Fruit fly (Drosophila melanogaster): Measurements from ENCODE around the gene CG4042.

Gene CG4042

dm6 chr3L:20730323-20731238, 40.7 kb downstream of the CG4042 start, which contains the start of gene CG13252 (continued):
- TF ChIP-seq Sry-δ (GFP tag; optimal IDR thresholded peaks at IDR 0.05) (no peak), corto (GFP tag; optimal IDR thresholded peaks at IDR 0.05) (no peak), scrt (GFP tag; optimal IDR thresholded peaks at IDR 0.05) (no peak), CG11695 (GFP tag; IDR thresholded peaks at IDR 0.05) (no peak), sug (tag; optimal IDR thresholded peaks at IDR 0.05) (peak; percentile 16), twi (tag; optimal IDR thresholded peaks at IDR 0.05) (no peak), Spps (tag; optimal IDR thresholded peaks at IDR 0.05) (no peak), slbo (GFP tag; IDR thresholded peaks at IDR 0.05) (no peak), stc (GFP tag; IDR thresholded peaks at IDR 0.05) (0 out of 2 replicates have a peak, but pooled peaks have one; percentile 21), CG8281 (tag; optimal IDR thresholded peaks at IDR 0.05) (peak; percentile 8), MTF-1 (GFP tag; optimal IDR thresholded peaks at IDR 0.05; ENCODE audit: borderline replicate concordance) (peak; percentile 29), CG16815 (GFP tag; optimal IDR thresholded peaks at IDR 0.05) (no peak), gfzf (GFP tag; optimal IDR thresholded peaks at IDR 0.05) (no peak), CG5245 (GFP tag; optimal IDR thresholded peaks at IDR 0.05) (no peak), mld (GFP tag; IDR thresholded peaks at IDR 0.05; ENCODE audit: partially characterized antibody) (no peak), CG4707 (GFP tag; optimal IDR thresholded peaks at IDR 0.05) (peak; percentile 40), bbx (GFP tag; IDR thresholded peaks at IDR 0.05; ENCODE audit: partially characterized antibody) (no peak; the same call in 1 of the 2 replicates), CG32532 (GFP tag; IDR thresholded peaks at IDR 0.05) (peak; percentile 34; the same call in 1 of the 2 replicates), sim (GFP tag; IDR thresholded peaks at IDR 0.05) (no peak), salm (tag; optimal IDR thresholded peaks at IDR 0.05) (no peak), CG2129 (GFP tag; IDR thresholded peaks at IDR 0.05; ENCODE audit: partially characterized antibody) (no peak), CG2712 (tag; optimal IDR thresholded peaks at IDR 0.05) (no peak), esg (GFP tag; conservative IDR thresholded peaks at IDR 0.05) (no peak), CG8089 (GFP tag; optimal IDR thresholded peaks at IDR 0.05) (no peak), chinmo (GFP tag; IDR thresholded peaks at IDR 0.05; ENCODE audit: partially characterized antibody) (peak; percentile 95; the same call in 3 of the 4 replicates), z (GFP tag; IDR thresholded peaks at IDR 0.05) (0 out of 3 replicates have a peak, but pooled peaks have one; percentile 54), nom (GFP tag; optimal IDR thresholded peaks at IDR 0.05) (no peak), HLHmδ (GFP tag; optimal IDR thresholded peaks at IDR 0.05) (peak; percentile 50), CG1529 (GFP tag; optimal IDR thresholded peaks at IDR 0.05) (no peak), B-H1 (GFP tag; IDR thresholded peaks at IDR 0.05) (no peak; the same call in 2 of the 3 replicates), HLH4C (GFP tag; IDR thresholded peaks at IDR 0.05; ENCODE audit: partially characterized antibody) (no peak), tin (GFP tag; optimal IDR thresholded peaks at IDR 0.05) (no peak), Eip74EF (GFP tag; optimal IDR thresholded peaks at IDR 0.05) (no peak), CG4424 (GFP tag; optimal IDR thresholded peaks at IDR 0.05) (no peak), gsb-n (tag; optimal IDR thresholded peaks at IDR 0.05) (no peak), NfI (GFP tag; optimal IDR thresholded peaks at IDR 0.05) (peak; percentile 21), E2f2 (GFP tag; IDR thresholded peaks at IDR 0.05) (no peak), onecut (GFP tag; IDR thresholded peaks at IDR 0.05) (no peak), bowl (GFP tag; IDR thresholded peaks at IDR 0.05) (no peak), CG3847 (GFP tag; IDR thresholded peaks at IDR 0.05) (peak; percentile 19; the same call in 1 of the 2 replicates), oc (tag; optimal IDR thresholded peaks at IDR 0.05) (peak; percentile 32), CG7786 (GFP tag; optimal IDR thresholded peaks at IDR 0.05) (no peak), CG2120 (GFP tag; optimal IDR thresholded peaks at IDR 0.05) (no peak), CG15011 (GFP tag; optimal IDR thresholded peaks at IDR 0.05) (no peak), CG10209 (GFP tag; optimal IDR thresholded peaks at IDR 0.05) (peak; percentile 20), phol (tag; optimal IDR thresholded peaks at IDR 0.05) (peak; percentile 20), B-H2 (GFP tag; optimal IDR thresholded peaks at IDR 0.05) (no peak), CG3407 (GFP tag; optimal IDR thresholded peaks at IDR 0.05) (no peak)

Measured in whole organism, embryonic.